Fruit fly (Drosophila melanogaster): ENCODE data around the gene TTLL6B.

The TTLL6B gene

DNA sequence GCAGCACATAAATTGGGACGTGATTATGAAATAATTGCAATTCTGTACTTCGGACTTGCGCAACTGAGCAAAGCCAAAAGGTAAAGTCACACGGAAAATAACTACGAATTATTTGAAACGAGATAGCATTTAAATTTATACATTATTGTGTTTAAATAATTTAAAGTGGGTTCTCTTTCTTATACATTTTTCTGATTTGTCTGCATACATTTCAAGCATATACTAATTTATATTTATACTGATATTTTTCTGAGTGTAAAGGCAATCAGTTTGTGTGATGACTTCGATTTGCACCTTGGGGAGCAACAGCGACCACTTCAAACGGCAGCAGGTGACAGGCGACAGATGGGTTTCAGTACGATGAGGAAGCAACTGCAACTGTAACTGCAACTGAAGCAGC, 25.3 kb downstream of the TTLL6B start:
- TF ChIP-seq Dll (optimal IDR thresholded peaks at IDR 0.05) (peak; percentile 1), pan (optimal IDR thresholded peaks at IDR 0.05) (no peak)

DNA sequence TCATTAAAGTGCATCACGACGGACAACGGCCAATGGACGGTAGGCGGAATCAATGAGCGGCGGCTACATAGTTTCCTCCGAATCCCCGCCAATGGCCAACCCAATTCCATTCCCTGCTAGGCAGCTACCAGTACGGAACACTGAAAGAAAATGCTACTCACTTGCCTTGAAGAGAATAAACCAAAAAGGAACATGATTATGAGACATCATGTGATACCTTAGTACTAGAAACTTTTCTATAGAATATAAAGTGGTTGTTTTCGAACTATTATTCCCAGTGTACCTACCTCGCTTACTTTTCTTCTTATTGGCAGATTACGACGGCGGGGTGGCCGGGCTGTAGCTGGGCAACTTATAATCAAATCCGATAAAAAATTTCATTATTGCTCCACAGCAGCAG, 26.1 kb downstream of the TTLL6B start:
- TF ChIP-seq EcR (GFP tag; optimal IDR thresholded peaks at IDR 0.05) (no peak), CG8478 (optimal IDR thresholded peaks at IDR 0.05) (no peak), usp (GFP tag; optimal IDR thresholded peaks at IDR 0.05) (no peak), pan (optimal IDR thresholded peaks at IDR 0.05) (no peak), Dll (optimal IDR thresholded peaks at IDR 0.05) (no peak), psq (optimal IDR thresholded peaks at IDR 0.05) (no peak)

DNA sequence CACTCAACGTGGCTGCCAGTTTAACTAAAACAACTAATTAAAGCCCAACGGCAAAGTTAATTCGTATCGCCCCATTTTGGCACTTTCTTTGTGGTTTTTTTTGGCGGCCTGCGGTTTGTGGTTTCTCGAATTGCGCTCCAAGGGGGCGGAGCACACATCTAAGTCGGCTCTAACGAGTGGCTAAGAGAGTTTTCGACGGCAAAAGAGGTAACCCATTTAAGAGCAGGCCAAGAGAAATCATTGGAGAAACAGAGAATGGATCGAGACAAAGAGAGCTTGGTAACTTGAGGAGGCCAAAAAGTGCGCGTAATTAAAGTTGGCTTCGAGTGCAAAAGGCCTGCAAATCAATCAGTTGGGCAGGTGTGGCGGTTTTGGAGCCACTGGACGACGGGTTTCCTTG, 27.8 kb downstream of the TTLL6B start:
- TF ChIP-seq Dll (optimal IDR thresholded peaks at IDR 0.05) = no peak
- no peak for TF ChIP-seq pan (optimal IDR thresholded peaks at IDR 0.05)
- no peak for TF ChIP-seq CG8478 (optimal IDR thresholded peaks at IDR 0.05)
- TF ChIP-seq usp (GFP tag; optimal IDR thresholded peaks at IDR 0.05) = no peak
- no peak for TF ChIP-seq psq (optimal IDR thresholded peaks at IDR 0.05)
- no peak for TF ChIP-seq EcR (GFP tag; optimal IDR thresholded peaks at IDR 0.05)

DNA sequence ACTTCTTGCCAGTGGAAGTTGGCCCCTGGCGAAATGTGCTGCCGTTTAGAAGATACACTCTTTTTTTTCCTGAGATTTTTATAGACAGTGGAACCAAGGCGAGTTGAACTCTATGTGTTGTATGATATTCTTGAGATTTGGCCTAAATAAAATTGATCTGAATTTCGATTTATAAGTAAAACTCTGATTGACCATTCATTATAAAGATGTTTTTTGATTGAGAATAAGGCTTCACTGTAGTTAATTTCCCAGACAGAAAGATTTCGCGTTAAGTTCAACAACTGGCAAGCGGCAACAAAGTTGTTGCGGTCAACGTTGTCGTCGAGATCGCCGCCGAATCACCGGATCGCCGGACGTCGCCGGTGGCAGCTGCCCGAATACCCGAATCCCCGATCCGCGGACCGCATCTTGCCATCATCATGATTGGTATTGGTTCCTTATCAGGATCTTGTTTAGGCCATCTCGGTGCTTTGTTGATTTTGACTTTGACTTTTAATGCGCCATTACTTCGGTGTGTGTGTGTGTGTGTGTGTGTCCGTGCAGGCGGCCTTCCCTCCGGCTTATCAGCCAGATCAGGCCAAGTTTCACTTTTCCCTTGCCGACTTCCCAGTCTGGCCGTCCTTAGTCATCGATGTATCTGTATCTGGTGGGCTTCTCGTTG, 28.7 kb downstream of the TTLL6B start:
- TF ChIP-seq CG8478 (optimal IDR thresholded peaks at IDR 0.05) = no peak
- no peak for TF ChIP-seq Dll (optimal IDR thresholded peaks at IDR 0.05)
- no peak for TF ChIP-seq pan (optimal IDR thresholded peaks at IDR 0.05)
- TF ChIP-seq EcR (GFP tag; optimal IDR thresholded peaks at IDR 0.05) = no peak
- no peak for TF ChIP-seq usp (GFP tag; optimal IDR thresholded peaks at IDR 0.05)
- no peak for TF ChIP-seq psq (optimal IDR thresholded peaks at IDR 0.05)

DNA sequence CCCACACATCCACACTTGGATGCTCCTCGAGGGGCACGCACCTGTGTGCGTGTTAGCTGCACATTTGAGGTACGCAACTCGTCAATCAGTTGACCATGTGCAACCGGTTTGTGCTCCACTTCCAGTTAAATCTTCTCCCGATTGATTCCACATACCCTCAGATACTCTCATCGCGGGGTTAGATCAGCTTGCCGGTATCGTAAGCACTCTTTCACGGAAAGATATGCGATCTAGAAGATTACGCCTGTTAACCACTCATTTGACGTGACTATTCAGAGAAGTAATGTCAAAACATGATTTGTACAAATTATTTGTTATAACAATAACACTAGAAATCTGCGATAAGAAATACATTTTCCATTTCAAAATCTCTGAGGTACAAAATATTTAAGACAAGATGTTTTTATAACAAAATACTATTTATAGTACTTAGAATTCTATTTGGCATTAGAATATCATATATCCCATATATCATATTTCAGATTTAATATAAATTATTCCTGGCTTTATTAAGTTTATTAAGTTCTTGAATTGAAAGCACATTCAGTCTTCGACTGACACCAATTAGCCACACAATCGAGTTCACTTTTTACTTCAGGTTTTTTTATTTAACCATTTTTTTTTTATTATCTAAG, 29.9 kb downstream of the TTLL6B start:
- TF ChIP-seq psq (optimal IDR thresholded peaks at IDR 0.05) (no peak), Dll (optimal IDR thresholded peaks at IDR 0.05) (no peak), CG8478 (optimal IDR thresholded peaks at IDR 0.05) (no peak), EcR (GFP tag; optimal IDR thresholded peaks at IDR 0.05) (no peak), usp (GFP tag; optimal IDR thresholded peaks at IDR 0.05) (no peak), pan (optimal IDR thresholded peaks at IDR 0.05) (no peak)

DNA sequence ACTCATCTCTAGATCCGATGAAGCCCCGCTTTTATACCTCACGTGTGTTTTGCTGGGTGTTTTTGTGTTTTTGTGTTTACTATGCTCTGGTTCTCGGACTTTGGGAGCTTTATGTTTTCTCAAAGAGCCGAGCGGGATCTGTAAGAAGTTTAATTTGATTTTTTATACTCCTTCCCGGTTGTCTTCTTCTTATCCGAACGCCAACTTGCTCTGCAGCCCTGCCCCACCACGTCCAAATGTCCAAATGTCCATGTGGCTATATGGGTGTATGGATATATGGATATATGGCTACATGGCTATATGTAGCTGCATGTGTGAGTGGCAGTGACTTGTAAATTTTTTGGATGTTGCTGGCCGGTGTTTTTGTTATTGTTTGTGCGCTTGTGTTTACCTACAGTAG, 32.0 kb downstream of the TTLL6B start:
- no peak for TF ChIP-seq pan (optimal IDR thresholded peaks at IDR 0.05)
- TF ChIP-seq EcR (GFP tag; optimal IDR thresholded peaks at IDR 0.05) = no peak
- no peak for TF ChIP-seq Dll (optimal IDR thresholded peaks at IDR 0.05)
- TF ChIP-seq CG8478 (optimal IDR thresholded peaks at IDR 0.05) = no peak
- no peak for TF ChIP-seq psq (optimal IDR thresholded peaks at IDR 0.05)
- no peak for TF ChIP-seq usp (GFP tag; optimal IDR thresholded peaks at IDR 0.05)

DNA sequence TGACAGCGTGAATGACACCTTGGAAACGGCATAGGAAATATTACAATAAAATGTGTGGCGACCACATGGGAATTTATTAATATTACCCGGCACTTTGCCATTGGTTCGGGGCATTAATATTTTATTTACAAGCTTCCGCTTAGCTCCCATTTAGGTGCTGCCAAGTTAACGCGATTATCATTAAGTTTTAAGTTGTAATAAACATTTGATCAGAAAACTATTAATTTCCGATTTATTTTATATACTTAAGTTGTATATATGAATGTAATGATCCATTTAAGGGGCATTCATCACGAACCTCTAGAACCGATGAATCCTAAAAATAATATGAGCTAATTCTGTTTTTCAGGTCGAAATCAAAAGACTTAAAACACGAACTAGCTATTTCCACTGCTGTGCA, 32.5 kb downstream of the TTLL6B start:
- no peak for TF ChIP-seq Dll (optimal IDR thresholded peaks at IDR 0.05)
- TF ChIP-seq psq (optimal IDR thresholded peaks at IDR 0.05) = no peak
- TF ChIP-seq usp (GFP tag; optimal IDR thresholded peaks at IDR 0.05) = no peak
- TF ChIP-seq EcR (GFP tag; optimal IDR thresholded peaks at IDR 0.05) = no peak
- no peak for TF ChIP-seq pan (optimal IDR thresholded peaks at IDR 0.05)
- no peak for TF ChIP-seq CG8478 (optimal IDR thresholded peaks at IDR 0.05)

DNA sequence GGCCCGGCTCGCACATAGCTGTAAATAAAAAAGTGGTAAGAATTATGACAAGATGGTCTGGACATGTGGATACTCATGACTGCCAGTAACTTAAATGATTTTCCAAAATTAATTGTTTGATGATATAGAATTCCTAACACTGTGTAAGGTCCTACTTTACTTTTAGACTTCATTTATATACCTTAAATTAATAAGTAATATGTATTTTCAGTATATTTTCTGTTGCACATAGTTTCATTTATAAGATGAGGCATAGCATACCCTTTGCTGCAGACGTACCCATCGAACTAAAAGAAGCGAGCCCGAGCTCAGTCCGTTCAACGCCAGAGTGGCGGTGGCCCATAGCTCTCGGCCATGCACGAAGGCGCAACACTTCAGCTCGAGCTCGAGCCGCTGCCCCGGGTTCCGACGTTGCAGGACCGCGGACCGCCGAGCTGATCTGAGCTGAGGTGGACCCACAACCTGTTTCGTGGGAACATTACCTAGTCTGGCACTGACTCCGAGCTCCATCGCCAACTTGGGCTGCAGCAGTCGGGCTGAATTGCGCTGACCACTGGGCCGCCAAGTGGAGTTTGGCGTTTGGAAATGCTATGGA, 33.2 kb downstream of the TTLL6B start:
- TF ChIP-seq EcR (GFP tag; optimal IDR thresholded peaks at IDR 0.05) = no peak
- no peak for TF ChIP-seq Dll (optimal IDR thresholded peaks at IDR 0.05)
- TF ChIP-seq usp (GFP tag; optimal IDR thresholded peaks at IDR 0.05) = no peak
- TF ChIP-seq CG8478 (optimal IDR thresholded peaks at IDR 0.05) = no peak
- peak; percentile 86 for TF ChIP-seq pan (optimal IDR thresholded peaks at IDR 0.05)

DNA sequence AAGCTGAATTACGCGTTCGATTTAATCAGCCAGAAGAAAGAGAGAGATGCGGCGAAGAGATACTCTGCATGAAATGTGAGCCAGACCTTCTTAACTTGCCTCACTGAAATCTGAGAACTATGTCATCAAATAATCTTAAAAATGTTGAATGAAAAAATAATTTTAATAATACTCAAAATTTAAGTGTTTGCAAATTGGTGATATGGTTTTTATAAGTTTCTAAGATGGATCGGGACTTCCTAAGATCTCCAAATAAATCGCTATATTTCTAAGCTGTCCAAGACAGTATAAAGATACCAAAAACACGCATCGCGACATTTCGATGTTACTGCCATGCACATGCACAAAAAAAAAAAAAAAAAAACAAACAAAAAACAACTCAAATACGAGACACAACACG, 35.9 kb downstream of the TTLL6B start:
- TF ChIP-seq psq (optimal IDR thresholded peaks at IDR 0.05) = no peak
- no peak for TF ChIP-seq EcR (GFP tag; optimal IDR thresholded peaks at IDR 0.05)
- TF ChIP-seq Dll (optimal IDR thresholded peaks at IDR 0.05) = no peak
- no peak for TF ChIP-seq pan (optimal IDR thresholded peaks at IDR 0.05)
- no peak for TF ChIP-seq usp (GFP tag; optimal IDR thresholded peaks at IDR 0.05)
- no peak for TF ChIP-seq CG8478 (optimal IDR thresholded peaks at IDR 0.05)

DNA sequence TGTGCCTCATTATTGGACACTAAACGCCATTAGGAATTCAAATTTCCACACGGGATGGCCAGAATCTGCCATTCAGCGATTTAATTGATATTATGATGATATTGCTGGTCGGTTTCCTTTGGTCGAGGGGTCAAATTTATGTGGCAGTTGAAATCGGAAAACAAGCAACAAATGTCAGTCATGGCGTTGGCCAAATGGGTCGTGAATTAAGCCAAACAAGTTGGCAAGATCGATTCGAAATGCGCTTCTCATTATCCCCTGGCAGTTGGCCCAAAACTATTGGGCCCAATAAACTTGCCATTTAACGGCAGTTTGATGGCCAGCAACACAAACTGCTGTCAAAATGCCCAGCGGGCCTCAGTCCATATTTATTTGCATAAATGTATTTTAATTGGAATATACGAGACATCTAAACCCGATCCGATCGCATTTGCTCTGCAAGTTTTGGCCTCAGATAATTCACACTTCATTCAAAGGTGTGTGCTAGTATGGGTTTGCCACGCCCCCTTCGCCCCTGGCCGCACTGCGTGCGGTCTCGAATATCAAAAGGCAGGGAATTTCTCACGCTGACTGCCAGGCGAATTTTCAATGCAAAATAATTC, 37.7 kb downstream of the TTLL6B start:
- no peak for TF ChIP-seq EcR (GFP tag; optimal IDR thresholded peaks at IDR 0.05)
- no peak for TF ChIP-seq CG8478 (optimal IDR thresholded peaks at IDR 0.05)
- no peak for TF ChIP-seq usp (GFP tag; optimal IDR thresholded peaks at IDR 0.05)

DNA sequence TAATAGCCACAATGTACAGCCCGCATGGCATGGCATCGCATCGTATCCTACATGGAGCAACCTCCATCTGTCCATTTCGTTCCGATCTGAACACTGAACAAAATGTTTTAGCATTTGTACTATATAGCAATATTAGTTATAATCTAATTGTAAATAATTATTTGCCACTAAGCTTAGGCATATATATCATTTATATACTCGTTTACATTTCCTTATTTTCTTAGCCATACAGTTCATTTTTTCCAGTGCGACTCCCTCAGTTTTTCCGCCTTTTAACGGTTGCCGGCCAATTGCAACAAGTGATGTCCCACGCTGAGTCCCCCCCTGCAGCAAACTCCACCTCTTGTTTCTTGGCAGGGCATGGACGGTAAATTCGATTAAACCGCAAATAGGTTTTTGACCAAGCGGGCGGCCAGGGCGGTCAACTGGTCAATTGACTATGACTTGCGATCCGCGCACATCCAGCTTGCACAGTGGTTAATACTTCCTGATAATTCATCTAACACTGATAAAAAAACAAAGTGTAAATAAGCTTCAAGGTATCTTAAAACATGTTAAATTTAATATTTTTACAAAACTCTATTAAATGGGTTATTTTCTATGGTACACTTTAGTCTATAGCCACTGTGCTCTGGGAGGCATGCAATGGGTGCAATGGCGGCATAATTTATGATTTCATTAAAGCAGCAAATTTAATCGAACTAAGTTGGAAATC, 41.1 kb downstream of the TTLL6B start:
- no peak for TF ChIP-seq CG8478 (optimal IDR thresholded peaks at IDR 0.05)

DNA sequence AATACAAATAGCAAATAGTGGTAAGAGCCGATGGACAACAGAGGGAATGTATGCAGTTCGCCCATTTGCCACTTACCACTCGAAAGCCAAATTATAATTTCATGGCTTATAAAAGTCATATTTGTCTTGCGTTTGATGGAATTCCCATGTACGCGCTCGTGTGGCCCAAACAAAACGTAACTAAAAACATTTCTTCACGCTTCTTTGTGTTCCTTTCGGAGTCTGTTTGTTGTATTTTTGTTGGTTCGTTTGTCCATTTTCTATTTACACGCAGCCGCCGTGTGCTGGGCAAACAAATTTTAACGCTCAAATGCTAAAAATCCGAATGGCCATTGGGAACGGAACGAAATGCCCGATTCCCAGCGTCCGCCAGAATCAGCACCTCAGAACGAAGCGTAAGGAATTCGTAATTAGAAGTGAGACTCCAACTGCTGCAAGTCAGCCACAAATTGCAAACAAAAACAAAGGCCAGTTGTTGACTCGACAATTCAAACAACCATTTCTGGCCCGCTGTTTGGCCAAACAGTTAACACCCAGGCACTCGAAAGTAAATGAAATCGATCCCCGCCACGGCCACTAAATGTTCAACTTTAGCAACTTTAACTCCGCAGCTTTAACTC, 42.0 kb downstream of the TTLL6B start:
- no peak for TF ChIP-seq usp (GFP tag; optimal IDR thresholded peaks at IDR 0.05)
- no peak for TF ChIP-seq psq (optimal IDR thresholded peaks at IDR 0.05)
- TF ChIP-seq CG8478 (optimal IDR thresholded peaks at IDR 0.05) = no peak
- TF ChIP-seq EcR (GFP tag; optimal IDR thresholded peaks at IDR 0.05) = no peak
- no peak for TF ChIP-seq Dll (optimal IDR thresholded peaks at IDR 0.05)
- no peak for TF ChIP-seq pan (optimal IDR thresholded peaks at IDR 0.05)

All from whole organism.